Fruit fly (Drosophila melanogaster) whole organism, embryonic: ENCODE measurements around the gene enc.

Source experiments
- B-H1 ChIP-seq: fragments of 200-800 bp; sonication (Bioruptor generic); IDR thresholded peaks from 3 replicates; pipeline ENCODE4 v1.3.6; 2022; ENCODE audit warnings: missing biosample characterization, missing genetic modification characterization
- CG10147 ChIP-seq: fragments of 200-800 bp; sonication (Bioruptor generic); optimal IDR thresholded peaks from 2 replicates; lab custom pipeline; 2019; ENCODE audit warnings: missing biosample characterization, mild to moderate bottlenecking, missing genetic modification characterization, moderate library complexity
- CG11560 ChIP-seq: fragments of 200-800 bp; sonication (Bioruptor generic); IDR thresholded peaks from 3 replicates; pipeline ENCODE4 v1.3.6; 2022; ENCODE audit warnings: missing biosample characterization, missing genetic modification characterization
- CG12071 ChIP-seq: fragments of 200-800 bp; sonication (Bioruptor generic); optimal IDR thresholded peaks from 3 replicates; lab custom pipeline; 2018; ENCODE audit warnings: missing biosample characterization, mild to moderate bottlenecking, missing genetic modification characterization
- CG13123 ChIP-seq: fragments of 200-800 bp; sonication (Bioruptor generic); optimal IDR thresholded peaks from 2 replicates; lab custom pipeline; 2016; ENCODE audit warnings: missing biosample characterization, missing genetic modification characterization
- CG13287 ChIP-seq: fragments of 200-800 bp; sonication (Bioruptor generic); IDR thresholded peaks from 2 replicates; pipeline ENCODE4 v1.3.6; 2022; ENCODE audit warnings: missing biosample characterization, missing genetic modification characterization; ENCODE audit not compliant: partially characterized antibody
- CG13624 ChIP-seq: fragments of 200-800 bp; sonication (Bioruptor generic); optimal IDR thresholded peaks from 2 replicates; lab custom pipeline; 2016; ENCODE audit warnings: missing biosample characterization, missing genetic modification characterization
- CG14860 ChIP-seq: fragments of 200-800 bp; sonication (Bioruptor generic); IDR thresholded peaks from 3 replicates; pipeline ENCODE4 v1.3.6; 2022; ENCODE audit warnings: missing biosample characterization, missing genetic modification characterization; ENCODE audit not compliant: partially characterized antibody
- CG15269 ChIP-seq: fragments of 200-800 bp; sonication (Bioruptor generic); optimal IDR thresholded peaks from 2 replicates; lab custom pipeline; 2018; ENCODE audit warnings: missing biosample characterization, mild to moderate bottlenecking, missing genetic modification characterization, moderate library complexity
- CG15601 ChIP-seq: fragments of 200-800 bp; sonication (Bioruptor generic); optimal IDR thresholded peaks from 3 replicates; lab custom pipeline; 2019; ENCODE audit warnings: missing biosample characterization, mild to moderate bottlenecking, missing genetic modification characterization, moderate library complexity
- CG16815 ChIP-seq: fragments of 200-800 bp; sonication (Bioruptor generic); optimal IDR thresholded peaks from 3 replicates; lab custom pipeline; 2017; ENCODE audit warnings: missing biosample characterization, mild to moderate bottlenecking, missing genetic modification characterization
- CG17829 ChIP-seq: fragments of 200-800 bp; optimal IDR thresholded peaks from 2 replicates; lab custom pipeline; 2019; ENCODE audit warnings: missing biosample characterization, mild to moderate bottlenecking, missing genetic modification characterization, moderate library complexity
- CG2129 ChIP-seq: fragments of 200-800 bp; sonication (Bioruptor generic); IDR thresholded peaks from 2 replicates; pipeline ENCODE4 v1.3.6; 2022; ENCODE audit warnings: missing biosample characterization, missing genetic modification characterization; ENCODE audit not compliant: partially characterized antibody
- CG2889 ChIP-seq: fragments of 200-800 bp; sonication (Bioruptor generic); IDR thresholded peaks from 3 replicates; pipeline ENCODE4 v1.3.6; 2022; ENCODE audit warnings: missing biosample characterization, missing genetic modification characterization
- CG4360 ChIP-seq: fragments of 200-800 bp; sonication (Bioruptor generic); IDR thresholded peaks from 2 replicates; pipeline ENCODE4 v1.3.6; 2022; ENCODE audit warnings: missing biosample characterization, missing genetic modification characterization
- CG4404 ChIP-seq: fragments of 200-800 bp; sonication (Bioruptor generic); IDR thresholded peaks from 2 replicates; pipeline ENCODE4 v1.3.6; 2022; ENCODE audit warnings: missing biosample characterization, missing genetic modification characterization
- CG4707 ChIP-seq: fragments of 200-800 bp; sonication (Bioruptor generic); optimal IDR thresholded peaks from 2 replicates; lab custom pipeline; 2018; ENCODE audit warnings: missing biosample characterization, mild to moderate bottlenecking, missing genetic modification characterization, moderate library complexity
- CG5180 ChIP-seq: fragments of 200-800 bp; sonication (Bioruptor generic); optimal IDR thresholded peaks from 3 replicates; lab custom pipeline; 2017; ENCODE audit warnings: missing biosample characterization, missing genetic modification characterization, mild to moderate bottlenecking, moderate library complexity, missing genetic modification reagents
- CG7745 ChIP-seq: fragments of 200-800 bp; sonication (Bioruptor generic); optimal IDR thresholded peaks from 2 replicates; lab custom pipeline; 2018; ENCODE audit warnings: missing biosample characterization, mild to moderate bottlenecking, missing genetic modification characterization, moderate library complexity
- CkIIα-i1 ChIP-seq: fragments of 200-800 bp; sonication (Bioruptor generic); IDR thresholded peaks from 2 replicates; pipeline ENCODE4 v1.3.6; 2022; ENCODE audit warnings: missing biosample characterization, missing genetic modification characterization
- Ets65A ChIP-seq: fragments of 200-800 bp; sonication (Bioruptor generic); peaks from one replicate; lab custom pipeline; 2016; ENCODE audit warnings: missing biosample characterization, missing genetic modification characterization
- HLH3B ChIP-seq: fragments of 200-800 bp; sonication (Bioruptor generic); IDR thresholded peaks from 2 replicates; pipeline ENCODE4 v1.3.6; 2022; ENCODE audit warnings: missing biosample characterization, missing genetic modification characterization
- HmgZ ChIP-seq: fragments of 200-800 bp; sonication (Bioruptor generic); optimal IDR thresholded peaks from 2 replicates; lab custom pipeline; 2018; ENCODE audit warnings: missing biosample characterization, mild to moderate bottlenecking, missing genetic modification characterization
- Med ChIP-seq: fragments of 200-800 bp; sonication (Bioruptor generic); peaks from one replicate; lab custom pipeline; 2016; ENCODE audit warnings: missing biosample characterization, missing genetic modification characterization, mild to moderate bottlenecking, inconsistent platforms, moderate library complexity
- NFAT ChIP-seq: fragments of 200-800 bp; sonication (Bioruptor generic); IDR thresholded peaks from 2 replicates; pipeline ENCODE4 v1.3.6; 2022; ENCODE audit warnings: missing biosample characterization, missing genetic modification characterization
- NK7.1 ChIP-seq: fragments of 200-800 bp; sonication (Bioruptor generic); optimal IDR thresholded peaks from 3 replicates; lab custom pipeline; 2016; ENCODE audit warnings: missing biosample characterization, missing genetic modification characterization
- NfI ChIP-seq: fragments of 200-800 bp; sonication (Bioruptor generic); optimal IDR thresholded peaks from 3 replicates; lab custom pipeline; 2018; ENCODE audit warnings: missing biosample characterization, mild to moderate bottlenecking, missing genetic modification characterization, moderate library complexity
- Opbp ChIP-seq: fragments of 200-800 bp; sonication (Bioruptor generic); IDR thresholded peaks from 3 replicates; pipeline ENCODE4 v1.3.6; 2022; ENCODE audit warnings: missing biosample characterization, missing genetic modification characterization; ENCODE audit not compliant: partially characterized antibody
- Pdp1 ChIP-seq, 2 experiments: fragments of 200-800 bp; sonication (Bioruptor generic); optimal IDR thresholded peaks; 3 replicates each; lab custom pipeline; 2016; ENCODE audit warnings: missing biosample characterization in 2 of 2, missing genetic modification characterization in 2 of 2, mild to moderate bottlenecking in 1 of 2, moderate library complexity in 1 of 2
- Sin3A ChIP-seq: fragments of >200 bp; optimal IDR thresholded peaks from 2 replicates; lab custom pipeline; 2018
- Sry-β ChIP-seq: fragments of 200-800 bp; sonication (Bioruptor generic); optimal IDR thresholded peaks from 2 replicates; lab custom pipeline; 2018; ENCODE audit warnings: missing biosample characterization, mild to moderate bottlenecking, missing genetic modification characterization, moderate library complexity
- ato ChIP-seq: fragments of 200-800 bp; sonication (Bioruptor generic); IDR thresholded peaks from 2 replicates; pipeline ENCODE4 v1.3.6; 2022; ENCODE audit warnings: missing biosample characterization, missing genetic modification characterization; ENCODE audit not compliant: partially characterized antibody
- dysf ChIP-seq: fragments of 200-800 bp; sonication (Bioruptor generic); IDR thresholded peaks from 3 replicates; pipeline ENCODE4 v1.3.6; 2022; ENCODE audit warnings: missing biosample characterization, missing genetic modification characterization
- ewg ChIP-seq: fragments of 200-800 bp; sonication (Bioruptor generic); optimal IDR thresholded peaks from 3 replicates; lab custom pipeline; 2017; ENCODE audit warnings: mild to moderate bottlenecking, missing biosample characterization, missing genetic modification reagents, missing genetic modification characterization
- grn ChIP-seq: fragments of 200-800 bp; sonication (Bioruptor generic); optimal IDR thresholded peaks from 3 replicates; lab custom pipeline; 2017; ENCODE audit warnings: missing biosample characterization, missing genetic modification characterization
- gt ChIP-seq: fragments of 200-800 bp; sonication (Bioruptor generic); IDR thresholded peaks from 2 replicates; pipeline ENCODE4 v1.3.6; 2022; ENCODE audit warnings: missing biosample characterization, missing genetic modification characterization
- lbe ChIP-seq: fragments of 200-800 bp; sonication (Bioruptor generic); optimal IDR thresholded peaks from 2 replicates; lab custom pipeline; 2016; ENCODE audit warnings: missing biosample characterization, mild to moderate bottlenecking, missing genetic modification characterization
- mam ChIP-seq: fragments of 200-800 bp; sonication (Bioruptor generic); optimal IDR thresholded peaks from 3 replicates; lab custom pipeline; 2016; ENCODE audit warnings: missing biosample characterization, missing genetic modification characterization
- mirr ChIP-seq: fragments of 200-800 bp; sonication (Bioruptor generic); optimal IDR thresholded peaks from 3 replicates; lab custom pipeline; 2018; ENCODE audit warnings: missing biosample characterization, mild to moderate bottlenecking, missing genetic modification characterization
- nerfin-1 ChIP-seq: fragments of 200-800 bp; sonication (Bioruptor generic); optimal IDR thresholded peaks from 3 replicates; lab custom pipeline; 2019; ENCODE audit warnings: missing biosample characterization, mild to moderate bottlenecking, missing genetic modification characterization, moderate library complexity
- oc ChIP-seq: fragments of 200-800 bp; sonication (Bioruptor generic); optimal IDR thresholded peaks from 2 replicates; lab custom pipeline; 2018; ENCODE audit warnings: missing biosample characterization, mild to moderate bottlenecking, missing genetic modification characterization, moderate library complexity
- otp ChIP-seq: fragments of 200-800 bp; sonication (Bioruptor generic); IDR thresholded peaks from 3 replicates; pipeline ENCODE4, ENCODE4 v1.3.6; 2022; ENCODE audit warnings: missing biosample characterization, missing genetic modification characterization
- pho ChIP-seq: fragments of 200-800 bp; sonication (Bioruptor generic); optimal IDR thresholded peaks from 2 replicates; lab custom pipeline; 2016; ENCODE audit warnings: missing biosample characterization, missing genetic modification characterization
- scrt ChIP-seq: fragments of 200-800 bp; sonication (Bioruptor generic); optimal IDR thresholded peaks from 2 replicates; lab custom pipeline; 2018; ENCODE audit warnings: missing biosample characterization, mild to moderate bottlenecking, missing genetic modification characterization, moderate library complexity
- tap ChIP-seq: fragments of 200-800 bp; optimal IDR thresholded peaks from 3 replicates; lab custom pipeline; 2019; ENCODE audit warnings: missing biosample characterization, mild to moderate bottlenecking, missing genetic modification characterization, moderate library complexity
- tll ChIP-seq, 2 experiments: fragments of 200-800 bp in 1 of 2; fragments of >200 bp in 1 of 2; sonication (Bioruptor generic) in 1 of 2; optimal IDR thresholded peaks; 2 replicates each; lab custom pipeline; 2017 to 2019; ENCODE audit warnings: missing biosample characterization in 2 of 2, missing genetic modification characterization in 2 of 2, mild to moderate bottlenecking in 1 of 2, moderate library complexity in 1 of 2
- trem ChIP-seq: fragments of 200-800 bp; optimal IDR thresholded peaks from 3 replicates; lab custom pipeline; 2019; ENCODE audit warnings: missing biosample characterization, mild to moderate bottlenecking, missing genetic modification characterization, moderate library complexity
- wek ChIP-seq: fragments of 200-800 bp; sonication (Bioruptor generic); optimal IDR thresholded peaks from 3 replicates; lab custom pipeline; 2018; ENCODE audit warnings: missing biosample characterization, mild to moderate bottlenecking, missing genetic modification characterization, moderate library complexity
- zen2 ChIP-seq: fragments of 200-800 bp; sonication (Bioruptor generic); IDR thresholded peaks from 3 replicates; pipeline ENCODE4 v1.3.6; 2022; ENCODE audit warnings: missing biosample characterization, missing genetic modification characterization; ENCODE audit not compliant: partially characterized antibody
- zfh2 ChIP-seq: fragments of 200-800 bp; sonication (Bioruptor generic); optimal IDR thresholded peaks from 2 replicates; lab custom pipeline; 2016; ENCODE audit warnings: missing biosample characterization, missing genetic modification characterization

Gene enc

dm6 chr3L:3826541-3826940 lies 8.1 kb downstream of the enc start (continued):
- TF ChIP-seq tll (GFP tag; optimal IDR thresholded peaks at IDR 0.05; lab: Kevin White, UChicago) (no peak), CG5180 (peak; percentile 54), CG13123 (GFP tag; lab: Kevin White, UChicago) (no peak), CG15601 (peak; percentile 77), gt (GFP tag; lab: Robert Waterston, UW) (no peak), CkIIα-i1 (GFP tag; lab: Robert Waterston, UW) (no peak), HmgZ (tag; lab: Kevin White, UChicago) (peak; percentile 52), CG14860 (no peak), CG13287 (GFP tag; lab: Robert Waterston, UW) (no peak), mirr (GFP tag; lab: Kevin White, UChicago) (no peak), ato (GFP tag; lab: Robert Waterston, UW) (no peak), CG17829 (tag; lab: Kevin White, UChicago) (peak; percentile 77), Pdp1 (GFP tag; optimal IDR thresholded peaks at IDR 0.05; lab: Kevin White, UChicago) (peak in 1 of 2 experiments; percentile 34), NK7.1 (no peak), CG11560 (tag; lab: Robert Waterston, UW) (peak; percentile 56; the same call in 1 of the 3 replicates), CG13624 (GFP tag; lab: Kevin White, UChicago) (no peak), B-H1 (GFP tag; lab: Robert Waterston, UW) (peak; percentile 60; the same call in 2 of the 3 replicates), zen2 (GFP tag; lab: Robert Waterston, UW) (no peak), otp (GFP tag; lab: Robert Waterston, UW) (0 out of 3 replicates have a peak, but pooled peaks have one; percentile 38), CG12071 (GFP tag; lab: Kevin White, UChicago) (peak; percentile 29), CG2889 (GFP tag; lab: Robert Waterston, UW) (no peak), dysf (GFP tag; lab: Robert Waterston, UW) (peak; percentile 87), pho (GFP tag; lab: Kevin White, UChicago) (peak; percentile 15), scrt (GFP tag; lab: Kevin White, UChicago) (peak; percentile 78), Med (GFP tag; lab: Kevin White, UChicago) (peak; percentile 74), oc (tag; lab: Kevin White, UChicago) (no peak), Opbp (GFP tag; lab: Robert Waterston, UW) (no peak), lbe (GFP tag; lab: Kevin White, UChicago) (no peak), CG16815 (peak; percentile 22), trem (tag; lab: Kevin White, UChicago) (peak; percentile 58), tap (peak; percentile 76), Sry-β (GFP tag; lab: Kevin White, UChicago) (no peak), NFAT (GFP tag; lab: Robert Waterston, UW) (peak; percentile 52; the same call in 1 of the 2 replicates), zfh2 (no peak), Sin3A (lab: Kevin White, UChicago) (no peak), CG4707 (GFP tag; lab: Kevin White, UChicago) (peak; percentile 56), CG7745 (tag; lab: Kevin White, UChicago) (no peak), CG4404 (GFP tag; lab: Robert Waterston, UW) (peak; percentile 50), wek (GFP tag; lab: Kevin White, UChicago) (no peak), CG10147 (GFP tag; lab: Kevin White, UChicago) (peak; percentile 86), HLH3B (peak; percentile 87), ewg (peak; percentile 95), Ets65A (peak; percentile 7), mam (peak; percentile 24), CG15269 (tag; lab: Kevin White, UChicago) (peak; percentile 92), grn (no peak), CG2129 (GFP tag; lab: Robert Waterston, UW) (no peak), nerfin-1 (tag; lab: Kevin White, UChicago) (peak; percentile 83), NfI (GFP tag; lab: Kevin White, UChicago) (no peak), CG4360 (GFP tag; lab: Robert Waterston, UW) (no peak)
